Fruit fly (Drosophila melanogaster) whole organism, embryonic: Measurements from ENCODE around the gene tex.
A peak's percentile ranks its signal among the peaks of the same experiment; 100 is the strongest.

Experiments
- CG11085 ChIP-seq: fragments of 200-800 bp; sonication (Bioruptor generic); IDR thresholded peaks from 2 replicates; pipeline ENCODE4 v1.3.6; 2022; ENCODE audit warnings: missing biosample characterization, missing genetic modification characterization
- CG11093 ChIP-seq: fragments of 200-800 bp; sonication (Bioruptor generic); IDR thresholded peaks from 3 replicates; pipeline ENCODE4 v1.3.6; 2022; ENCODE audit warnings: missing biosample characterization, missing genetic modification characterization
- CG11695 ChIP-seq: fragments of 200-800 bp; sonication (Bioruptor generic); IDR thresholded peaks from 3 replicates; pipeline ENCODE4 v1.3.6; 2022; ENCODE audit warnings: missing biosample characterization, missing genetic modification characterization
- CG13287 ChIP-seq: fragments of 200-800 bp; sonication (Bioruptor generic); IDR thresholded peaks from 2 replicates; pipeline ENCODE4 v1.3.6; 2022; ENCODE audit warnings: missing biosample characterization, missing genetic modification characterization; ENCODE audit not compliant: partially characterized antibody
- CG14965 ChIP-seq: fragments of 200-800 bp; sonication (Bioruptor generic); optimal IDR thresholded peaks from 2 replicates; lab custom pipeline; 2016; ENCODE audit warnings: missing biosample characterization, missing genetic modification characterization, borderline replicate concordance
- CG1647 ChIP-seq: fragments of 200-800 bp; sonication (Bioruptor generic); optimal IDR thresholded peaks from 3 replicates; lab custom pipeline; 2016; ENCODE audit warnings: missing biosample characterization, missing genetic modification characterization
- CG18619 ChIP-seq: fragments of 200-800 bp; sonication (Bioruptor generic); optimal IDR thresholded peaks from 3 replicates; lab custom pipeline; 2017; ENCODE audit warnings: missing biosample characterization, mild to moderate bottlenecking, missing genetic modification characterization
- CG30403 ChIP-seq: fragments of 200-800 bp; sonication (Bioruptor generic); optimal IDR thresholded peaks from 3 replicates; lab custom pipeline; 2016; ENCODE audit warnings: missing biosample characterization, missing genetic modification characterization
- CG32767 ChIP-seq: fragments of 200-800 bp; sonication (Bioruptor generic); IDR thresholded peaks from 2 replicates; pipeline ENCODE4 v1.3.6; 2022; ENCODE audit warnings: missing biosample characterization, missing genetic modification characterization
- CG32772 ChIP-seq: fragments of 200-800 bp; sonication (Bioruptor generic); IDR thresholded peaks from 2 replicates; pipeline ENCODE4 v1.3.6; 2022; ENCODE audit warnings: missing biosample characterization, missing genetic modification characterization
- CG4404 ChIP-seq: fragments of 200-800 bp; sonication (Bioruptor generic); IDR thresholded peaks from 2 replicates; pipeline ENCODE4 v1.3.6; 2022; ENCODE audit warnings: missing biosample characterization, missing genetic modification characterization
- CG4707 ChIP-seq: fragments of 200-800 bp; sonication (Bioruptor generic); optimal IDR thresholded peaks from 2 replicates; lab custom pipeline; 2018; ENCODE audit warnings: missing biosample characterization, mild to moderate bottlenecking, missing genetic modification characterization, moderate library complexity
- CG6765 ChIP-seq: fragments of 200-800 bp; sonication (Bioruptor generic); optimal IDR thresholded peaks from 3 replicates; lab custom pipeline; 2017; ENCODE audit warnings: missing biosample characterization, mild to moderate bottlenecking, missing genetic modification characterization
- CG6791 ChIP-seq: fragments of 200-800 bp; sonication (Bioruptor generic); IDR thresholded peaks from 3 replicates; pipeline ENCODE4 v1.3.6; 2022; ENCODE audit warnings: missing biosample characterization, missing genetic modification characterization; ENCODE audit not compliant: partially characterized antibody
- CG7556 ChIP-seq: fragments of 200-800 bp; sonication (Bioruptor generic); optimal IDR thresholded peaks from 2 replicates; lab custom pipeline; 2017; ENCODE audit warnings: missing biosample characterization, mild to moderate bottlenecking, missing genetic modification characterization
- CG7928 ChIP-seq: fragments of 200-800 bp; sonication (Bioruptor generic); optimal IDR thresholded peaks from 2 replicates; lab custom pipeline; 2017; ENCODE audit warnings: missing biosample characterization, mild to moderate bottlenecking, missing genetic modification characterization
- CG8359 ChIP-seq: fragments of 200-800 bp; sonication (Bioruptor generic); optimal IDR thresholded peaks from 2 replicates; lab custom pipeline; 2017; ENCODE audit warnings: missing biosample characterization, mild to moderate bottlenecking, missing genetic modification characterization, borderline replicate concordance
- CG9817 ChIP-seq: fragments of 200-800 bp; sonication (Bioruptor generic); optimal IDR thresholded peaks from 2 replicates; lab custom pipeline; 2018; ENCODE audit warnings: missing biosample characterization, mild to moderate bottlenecking, missing genetic modification characterization, moderate library complexity
- HLH54F ChIP-seq: fragments of 200-800 bp; sonication (Bioruptor generic); optimal IDR thresholded peaks from 3 replicates; lab custom pipeline; 2016; ENCODE audit warnings: missing biosample characterization, missing genetic modification characterization
- MTF-1 ChIP-seq: fragments of 200-800 bp; sonication (Bioruptor generic); optimal IDR thresholded peaks from 2 replicates; lab custom pipeline; 2018; ENCODE audit warnings: missing biosample characterization, mild to moderate bottlenecking, missing genetic modification characterization, borderline replicate concordance
- Mad ChIP-seq: fragments of 200-800 bp; sonication (Bioruptor generic); optimal IDR thresholded peaks from 2 replicates; lab custom pipeline; 2016; ENCODE audit warnings: missing biosample characterization, missing genetic modification characterization
- Nf-YB ChIP-seq: fragments of 200-800 bp; sonication (Bioruptor generic); optimal IDR thresholded peaks from 3 replicates; lab custom pipeline; 2019; ENCODE audit warnings: missing biosample characterization, mild to moderate bottlenecking, missing genetic modification characterization, moderate library complexity
- Opbp ChIP-seq: fragments of 200-800 bp; sonication (Bioruptor generic); IDR thresholded peaks from 3 replicates; pipeline ENCODE4 v1.3.6; 2022; ENCODE audit warnings: missing biosample characterization, missing genetic modification characterization; ENCODE audit not compliant: partially characterized antibody
- Sox100B ChIP-seq: fragments of 200-800 bp; sonication (Bioruptor generic); optimal IDR thresholded peaks from 3 replicates; lab custom pipeline; 2018; ENCODE audit warnings: missing biosample characterization, mild to moderate bottlenecking, missing genetic modification characterization
- Trl ChIP-seq, 3 experiments: fragments of >200 bp in 2 of 3; fragments of 200-800 bp in 1 of 3; sonication (Bioruptor generic) in 1 of 3; optimal IDR thresholded peaks; 2 replicates in 1 of 3; 3 replicates in 2 of 3; lab custom pipeline; 2016 to 2017; ENCODE audit warnings: missing biosample characterization in 1 of 3, missing genetic modification characterization in 1 of 3
- ato ChIP-seq: fragments of 200-800 bp; sonication (Bioruptor generic); IDR thresholded peaks from 2 replicates; pipeline ENCODE4 v1.3.6; 2022; ENCODE audit warnings: missing biosample characterization, missing genetic modification characterization; ENCODE audit not compliant: partially characterized antibody
- az2 ChIP-seq: fragments of 200-800 bp; sonication (Bioruptor generic); optimal IDR thresholded peaks from 3 replicates; lab custom pipeline; 2016; ENCODE audit warnings: missing biosample characterization, missing genetic modification characterization
- btn ChIP-seq: fragments of 200-800 bp; sonication (Bioruptor generic); optimal IDR thresholded peaks from 2 replicates; lab custom pipeline; 2016; ENCODE audit warnings: missing biosample characterization, missing genetic modification characterization
- disco-r ChIP-seq: fragments of 200-800 bp; sonication (Bioruptor generic); optimal IDR thresholded peaks from 2 replicates; lab custom pipeline; 2016; ENCODE audit warnings: missing biosample characterization, missing genetic modification characterization
- gem ChIP-seq: fragments of 200-800 bp; sonication (Bioruptor generic); optimal IDR thresholded peaks from 2 replicates; lab custom pipeline; 2019; ENCODE audit warnings: missing biosample characterization, mild to moderate bottlenecking, missing genetic modification characterization, moderate library complexity
- h ChIP-seq: fragments of >200 bp; optimal IDR thresholded peaks from 2 replicates; lab custom pipeline; 2017
- hbn ChIP-seq: fragments of 200-800 bp; sonication (Bioruptor generic); IDR thresholded peaks from 2 replicates; pipeline ENCODE4 v1.3.6; 2022; ENCODE audit warnings: missing biosample characterization, missing genetic modification characterization; ENCODE audit not compliant: partially characterized antibody
- luna ChIP-seq: fragments of 200-800 bp; sonication (Bioruptor generic); optimal IDR thresholded peaks from 2 replicates; lab custom pipeline; 2016; ENCODE audit warnings: missing biosample characterization, missing genetic modification characterization
- nau ChIP-seq: fragments of 200-800 bp; sonication (Bioruptor generic); optimal IDR thresholded peaks from 3 replicates; lab custom pipeline; 2017; ENCODE audit warnings: missing biosample characterization, mild to moderate bottlenecking, missing genetic modification characterization, missing genetic modification reagents
- pan ChIP-seq, 4 experiments: fragments of >200 bp in 3 of 4; fragments of 200-800 bp in 1 of 4; sonication (Bioruptor generic) in 1 of 4; optimal IDR thresholded peaks in 3 of 4; IDR thresholded peaks in 1 of 4; 2 replicates each; pipeline versions ENCODE4 v1.3.6 to Lab custom; 2017 to 2022; ENCODE audit warnings: missing biosample characterization in 2 of 4, missing genetic modification characterization in 2 of 4, mixed read lengths in 1 of 4
- psq ChIP-seq: fragments of 200-800 bp; sonication (Bioruptor generic); optimal IDR thresholded peaks from 2 replicates; lab custom pipeline; 2017; ENCODE audit warnings: missing biosample characterization, missing genetic modification characterization
- ranshi ChIP-seq: fragments of 200-800 bp; sonication (Bioruptor generic); IDR thresholded peaks from 2 replicates; pipeline ENCODE4 v1.3.6; 2022; ENCODE audit warnings: missing biosample characterization, missing genetic modification characterization
- rib ChIP-seq: fragments of 200-800 bp; sonication (Bioruptor generic); IDR thresholded peaks from 2 replicates; pipeline ENCODE4 v1.3.6; 2022; ENCODE audit warnings: missing biosample characterization, missing genetic modification characterization
- run ChIP-seq: fragments of 200-800 bp; sonication (Bioruptor generic); optimal IDR thresholded peaks from 3 replicates; lab custom pipeline; 2018; ENCODE audit warnings: missing biosample characterization, mild to moderate bottlenecking, missing genetic modification characterization
- scrt ChIP-seq: fragments of 200-800 bp; sonication (Bioruptor generic); optimal IDR thresholded peaks from 2 replicates; lab custom pipeline; 2018; ENCODE audit warnings: missing biosample characterization, mild to moderate bottlenecking, missing genetic modification characterization, moderate library complexity
- sim ChIP-seq: fragments of 200-800 bp; sonication (Bioruptor generic); IDR thresholded peaks from 2 replicates; pipeline ENCODE4 v1.3.6; 2022; ENCODE audit warnings: missing biosample characterization, missing genetic modification characterization
- sr ChIP-seq: fragments of 200-800 bp; sonication (Bioruptor generic); IDR thresholded peaks from 3 replicates; pipeline ENCODE4 v1.3.6; 2022; ENCODE audit warnings: missing biosample characterization, missing genetic modification characterization
- ssp ChIP-seq: fragments of 200-800 bp; sonication (Bioruptor generic); IDR thresholded peaks from 2 replicates; pipeline ENCODE4 v1.3.6; 2022; ENCODE audit warnings: missing biosample characterization, missing genetic modification characterization
- stc ChIP-seq: fragments of 200-800 bp; sonication (Bioruptor generic); IDR thresholded peaks from 2 replicates; pipeline ENCODE4 v1.3.6; 2022; ENCODE audit warnings: missing biosample characterization, missing genetic modification characterization
- sug ChIP-seq: fragments of 200-800 bp; optimal IDR thresholded peaks from 2 replicates; lab custom pipeline; 2019; ENCODE audit warnings: missing biosample characterization, mild to moderate bottlenecking, missing genetic modification characterization, moderate library complexity
- wdn ChIP-seq: fragments of 200-800 bp; sonication (Bioruptor generic); IDR thresholded peaks from 2 replicates; pipeline ENCODE4 v1.3.6; 2022; ENCODE audit warnings: missing biosample characterization, missing genetic modification characterization
- wek ChIP-seq: fragments of 200-800 bp; sonication (Bioruptor generic); optimal IDR thresholded peaks from 3 replicates; lab custom pipeline; 2018; ENCODE audit warnings: missing biosample characterization, mild to moderate bottlenecking, missing genetic modification characterization, moderate library complexity
- z ChIP-seq: fragments of 200-800 bp; sonication (Bioruptor generic); IDR thresholded peaks from 3 replicates; pipeline ENCODE4 v1.3.6; 2022; ENCODE audit warnings: missing biosample characterization, missing genetic modification characterization

The tex gene

dm6 chr3R:8334471-8334783, 26.0 kb upstream of the tex start (continued):
- TF ChIP-seq sr (GFP tag; lab: Robert Waterston, UW) (peak; percentile 78; the same call in 2 of the 3 replicates), Trl (optimal IDR thresholded peaks at IDR 0.05; lab: Kevin White, UChicago) (peak in 1 of 2 experiments; percentile 54), Trl (GFP tag; optimal IDR thresholded peaks at IDR 0.05; lab: Kevin White, UChicago) (no peak), z (GFP tag; lab: Robert Waterston, UW) (no peak), CG1647 (GFP tag; lab: Kevin White, UChicago) (no peak), sim (no peak), CG11085 (GFP tag; lab: Robert Waterston, UW) (no peak), CG7928 (GFP tag; lab: Kevin White, UChicago) (no peak), Nf-YB (GFP tag; lab: Kevin White, UChicago) (peak; percentile 91), Mad (GFP tag; lab: Kevin White, UChicago) (no peak), btn (GFP tag; lab: Kevin White, UChicago) (no peak), CG6791 (GFP tag; lab: Robert Waterston, UW) (peak; percentile 19; the same call in 1 of the 3 replicates), CG4707 (GFP tag; lab: Kevin White, UChicago) (no peak), scrt (no peak), gem (tag; lab: Kevin White, UChicago) (no peak), Sox100B (no peak), CG30403 (GFP tag; lab: Kevin White, UChicago) (peak; percentile 19), CG11093 (GFP tag; lab: Robert Waterston, UW) (no peak), ato (no peak), wek (no peak), sug (tag; lab: Kevin White, UChicago) (no peak)

- peak; percentile 92 for TF ChIP-seq CG11093 (GFP tag; lab: Robert Waterston, UW)
- peak; percentile 71 for TF ChIP-seq psq
- peak; percentile 47; the same call in 1 of the 2 replicates for TF ChIP-seq wdn (GFP tag; lab: Robert Waterston, UW)
- peak; percentile 88 for TF ChIP-seq CG18619 (GFP tag; lab: Kevin White, UChicago)
- peak; percentile 88 for TF ChIP-seq CG32772
- TF ChIP-seq CG32767 (GFP tag; lab: Robert Waterston, UW), result peak; percentile 82; the same call in 1 of the 2 replicates
- TF ChIP-seq disco-r, result peak; percentile 3
- no peak for TF ChIP-seq Opbp (GFP tag; lab: Robert Waterston, UW)
- TF ChIP-seq run (tag; lab: Kevin White, UChicago), result peak; percentile 77
- peak; percentile 81 for TF ChIP-seq stc (GFP tag; lab: Robert Waterston, UW)
- no peak for TF ChIP-seq CG14965
- TF ChIP-seq CG9817 (tag; lab: Kevin White, UChicago), result peak; percentile 87
- no peak for TF ChIP-seq h (lab: Kevin White, UChicago)
- no peak for TF ChIP-seq CG13287 (GFP tag; lab: Robert Waterston, UW)
- TF ChIP-seq ssp (GFP tag; lab: Robert Waterston, UW), result peak; percentile 89
- TF ChIP-seq CG6765, result peak; percentile 27
- peak; percentile 93 for TF ChIP-seq CG7556
- no peak for TF ChIP-seq luna (GFP tag; lab: Kevin White, UChicago)
- TF ChIP-seq CG11695 (GFP tag; lab: Robert Waterston, UW), result peak; percentile 83; the same call in 2 of the 3 replicates
- TF ChIP-seq CG6791 (GFP tag; lab: Robert Waterston, UW), result no peak
- no peak for TF ChIP-seq MTF-1 (GFP tag; lab: Kevin White, UChicago)
- no peak for TF ChIP-seq rib (GFP tag; lab: Robert Waterston, UW)
- TF ChIP-seq CG4404, result peak; percentile 96
- peak; percentile 92 for TF ChIP-seq az2
- peak; percentile 81; the same call in 1 of the 2 replicates for TF ChIP-seq ranshi
- no peak for TF ChIP-seq pan (optimal IDR thresholded peaks at IDR 0.05; lab: Kevin White, UChicago)
- TF ChIP-seq pan (GFP tag; optimal IDR thresholded peaks at IDR 0.05 in 1 of 2, IDR thresholded peaks at IDR 0.05 in 1 of 2), result peak in 1 of 2 experiments; percentile 82
- no peak for TF ChIP-seq hbn
- peak; percentile 97 for TF ChIP-seq gem (tag; lab: Kevin White, UChicago)
- TF ChIP-seq nau (GFP tag; lab: Kevin White, UChicago), result peak; percentile 78
- peak; percentile 41 for TF ChIP-seq HLH54F
- peak; percentile 84 for TF ChIP-seq CG8359 (GFP tag; lab: Kevin White, UChicago)
These were observed 25.5 kb upstream of the tex start, which contains the start of gene Poxm for dm6 chr3R:8333768-8334470. Poxm (minus strand) TSS chr3R:8333792.
